Worm (Caenorhabditis elegans): ENCODE results near the gene srw-133.

srw-133 gene

ce11 chrV:4106688-4107087 is 7.8 kb downstream of the srw-133 start:
- TF ChIP-seq efl-1 (optimal IDR thresholded peaks at IDR 0.05), result no peak
- peak in 1 of 2 experiments; percentile 90 for TF ChIP-seq efl-1 (GFP tag; optimal IDR thresholded peaks at IDR 0.05 in 1 of 2)
- TF ChIP-seq lin-39 (tag; optimal IDR thresholded peaks at IDR 0.05), result no peak

- TF ChIP-seq lin-39 (tag; optimal IDR thresholded peaks at IDR 0.05) (no peak), pqm-1 (tag; optimal IDR thresholded peaks at IDR 0.05) (no peak), ztf-4 (tag; optimal IDR thresholded peaks at IDR 0.05) (no peak)
These were observed 10.2 kb downstream of the srw-133 start, which contains the start of gene srj-39 for ce11 chrV:4104298-4104697. Gene srj-39, plus strand, starts transcription at chrV:4104598.

- TF ChIP-seq lin-14 (GFP tag; optimal IDR thresholded peaks at IDR 0.05) (no peak), ama-1 (optimal IDR thresholded peaks at IDR 0.05) (no peak), unc-130 (tag; optimal IDR thresholded peaks at IDR 0.05) (no peak), nhr-11 (tag; optimal IDR thresholded peaks at IDR 0.05) (no peak), nhr-19 (GFP tag; conservative IDR thresholded peaks at IDR 0.05) (no peak), nhr-28 (tag; optimal IDR thresholded peaks at IDR 0.05) (no peak), irx-1 (tag; optimal IDR thresholded peaks at IDR 0.05) (no peak)
These were observed 13.0 kb downstream of the srw-133 start, which contains the start of gene srj-40 for ce11 chrV:4101567-4101966. Gene srj-40, plus strand, starts transcription at chrV:4101867.

- TF ChIP-seq fkh-10 (GFP tag; optimal IDR thresholded peaks at IDR 0.05) (no peak), swsn-7 (tag; optimal IDR thresholded peaks at IDR 0.05) (no peak), mef-2 (tag; optimal IDR thresholded peaks at IDR 0.05) (no peak), hlh-4 (tag; optimal IDR thresholded peaks at IDR 0.05) (no peak)
These were observed 19.8 kb downstream of the srw-133 start, which contains the start of gene nhr-181 for ce11 chrV:4094740-4095139. Gene nhr-181, plus strand, starts transcription at chrV:4095040.

ce11 chrV:4082952-4083351 is 31.6 kb downstream of the srw-133 start, which contains the start of gene F38H12.5:
Gene F38H12.5, minus strand, starts transcription at chrV:4083052.
- no peak for TF ChIP-seq snu-23 (GFP tag; optimal IDR thresholded peaks at IDR 0.05)
- TF ChIP-seq hpl-2 (GFP tag; optimal IDR thresholded peaks at IDR 0.05), result no peak
- TF ChIP-seq ztf-4 (tag; optimal IDR thresholded peaks at IDR 0.05), result no peak
- no peak for TF ChIP-seq egl-27 (tag; optimal IDR thresholded peaks at IDR 0.05)
- TF ChIP-seq hlh-17 (GFP tag; optimal IDR thresholded peaks at IDR 0.05; ENCODE audit: borderline replicate concordance), result no peak
- TF ChIP-seq elt-2 (tag; optimal IDR thresholded peaks at IDR 0.05), result no peak
- TF ChIP-seq lin-13 (GFP tag; optimal IDR thresholded peaks at IDR 0.05), result no peak

- no peak for TF ChIP-seq vab-15 (tag; optimal IDR thresholded peaks at IDR 0.05)
- no peak for TF ChIP-seq ceh-63 (GFP tag; optimal IDR thresholded peaks at IDR 0.05)
- TF ChIP-seq lin-35 (GFP tag; optimal IDR thresholded peaks at IDR 0.05), result no peak
- no peak for TF ChIP-seq grh-1 (GFP tag; IDR thresholded peaks at IDR 0.05)
- no peak for TF ChIP-seq ztf-4 (tag; optimal IDR thresholded peaks at IDR 0.05)
- TF ChIP-seq hpl-2 (GFP tag; optimal IDR thresholded peaks at IDR 0.05), result no peak
- no peak for TF ChIP-seq ztf-11 (tag; optimal IDR thresholded peaks at IDR 0.05)
- no peak for TF ChIP-seq hlh-4 (tag; optimal IDR thresholded peaks at IDR 0.05)
- TF ChIP-seq lir-3 (tag; optimal IDR thresholded peaks at IDR 0.05; ENCODE audit: poor library complexity), result no peak
- no peak for TF ChIP-seq swsn-7 (tag; optimal IDR thresholded peaks at IDR 0.05)
- TF ChIP-seq efl-1 (optimal IDR thresholded peaks at IDR 0.05), result no peak
- no peak for TF ChIP-seq efl-1 (GFP tag; optimal IDR thresholded peaks at IDR 0.05 in 1 of 2)
- TF ChIP-seq sptf-1 (tag; optimal IDR thresholded peaks at IDR 0.05), result no peak
- TF ChIP-seq nhr-11 (tag; optimal IDR thresholded peaks at IDR 0.05), result no peak
- no peak for TF ChIP-seq ets-5 (GFP tag; IDR thresholded peaks at IDR 0.05)
- no peak for TF ChIP-seq aha-1 (tag; optimal IDR thresholded peaks at IDR 0.05)
- TF ChIP-seq snpc-4 (tag; optimal IDR thresholded peaks at IDR 0.05), result no peak
- no peak for TF ChIP-seq zip-4 (GFP tag; optimal IDR thresholded peaks at IDR 0.05)
- TF ChIP-seq hlh-17 (GFP tag; optimal IDR thresholded peaks at IDR 0.05; ENCODE audit: borderline replicate concordance), result no peak
These were observed 33.2 kb downstream of the srw-133 start, which contains the start of gene srh-211 for ce11 chrV:4081283-4081682. Gene srh-211, minus strand, starts transcription at chrV:4081383.
